Fruit fly (Drosophila melanogaster): ENCODE measurements around the gene DPCoAC.

Gene DPCoAC

dm6 chr3R:20595901-20596300 is 38.4 kb upstream of the DPCoAC start:
- TF ChIP-seq CG9705 (GFP tag; optimal IDR thresholded peaks at IDR 0.05): no peak

- TF ChIP-seq ey (GFP tag; optimal IDR thresholded peaks at IDR 0.05) (no peak), foxo (GFP tag; optimal IDR thresholded peaks at IDR 0.05) (no peak), Myc (optimal IDR thresholded peaks at IDR 0.05) (no peak), usp (GFP tag; optimal IDR thresholded peaks at IDR 0.05) (no peak), GATAd (GFP tag; optimal IDR thresholded peaks at IDR 0.05) (no peak), br (GFP tag; optimal IDR thresholded peaks at IDR 0.05) (no peak), Hr83 (GFP tag; optimal IDR thresholded peaks at IDR 0.05; ENCODE audit: poor library complexity, severe bottlenecking) (no peak), Rel (GFP tag; optimal IDR thresholded peaks at IDR 0.05) (no peak), Rel (tag; optimal IDR thresholded peaks at IDR 0.05) (no peak), N (GFP tag; optimal IDR thresholded peaks at IDR 0.05) (no peak), Sp1 (GFP tag; optimal IDR thresholded peaks at IDR 0.05) (no peak), tai (GFP tag; optimal IDR thresholded peaks at IDR 0.05) (no peak), psq (GFP tag; optimal IDR thresholded peaks at IDR 0.05) (no peak), Hr78 (GFP tag; optimal IDR thresholded peaks at IDR 0.05) (no peak), CrebA (GFP tag; optimal IDR thresholded peaks at IDR 0.05; ENCODE audit: borderline replicate concordance) (no peak), dl (GFP tag; optimal IDR thresholded peaks at IDR 0.05; ENCODE audit: insufficient read depth in 1 of 2, partially characterized antibody in 2 of 2) (no peak), HLH106 (tag; optimal IDR thresholded peaks at IDR 0.05) (no peak)
These were observed 37.8 kb upstream of the DPCoAC start for dm6 chr3R:20595145-20595812.

DNA sequence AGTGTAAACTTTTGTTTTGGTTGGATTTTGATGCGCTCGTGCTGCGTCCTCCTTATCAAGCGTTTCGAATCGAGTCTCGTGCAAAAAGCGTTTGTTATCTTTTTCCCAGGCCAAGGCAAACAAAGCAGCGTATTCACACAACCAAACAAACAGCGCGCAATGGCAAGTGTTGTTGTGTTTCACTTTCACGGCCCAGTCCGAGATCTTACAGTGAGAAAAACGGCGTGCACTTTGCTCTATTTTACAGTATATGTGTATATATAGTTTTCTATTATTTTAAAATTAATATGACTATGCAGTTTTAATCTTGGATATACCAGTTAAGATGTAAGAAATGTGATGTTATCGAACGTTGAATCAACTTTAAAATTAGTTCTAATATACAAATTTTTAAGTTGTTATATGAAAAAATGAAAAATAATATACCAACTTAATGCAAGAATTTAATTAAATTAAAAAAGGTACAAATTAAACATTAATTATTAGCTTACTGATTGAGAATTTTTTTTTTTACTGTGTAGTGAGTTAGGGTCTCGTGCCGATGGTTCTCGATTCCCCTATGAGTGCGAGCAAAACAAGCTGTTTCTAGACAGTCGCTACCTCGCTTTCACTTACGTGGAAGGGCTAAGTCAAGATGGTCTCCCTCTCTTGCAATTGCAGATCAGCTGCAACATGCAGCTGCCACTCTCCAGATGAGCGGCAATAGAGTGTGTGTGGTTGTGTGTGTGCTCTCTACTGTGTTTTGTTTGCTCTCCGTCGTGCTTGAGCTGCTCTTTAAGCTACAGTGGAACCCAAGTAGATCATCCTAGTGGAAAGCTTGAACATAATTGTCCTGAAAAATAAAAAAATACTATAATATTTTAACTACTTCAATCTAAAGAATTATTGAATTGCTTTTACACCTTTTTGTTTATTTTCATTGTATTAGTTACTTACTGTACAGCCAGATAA is 37.0 kb upstream of the DPCoAC start:
- TF ChIP-seq Dfd (GFP tag; optimal IDR thresholded peaks at IDR 0.05) (no peak), dsf (GFP tag; optimal IDR thresholded peaks at IDR 0.05; ENCODE audit: borderline replicate concordance) (peak; percentile 1), pan (optimal IDR thresholded peaks at IDR 0.05) (no peak), dmrt93B (GFP tag; optimal IDR thresholded peaks at IDR 0.05) (peak; percentile 69), br (GFP tag; optimal IDR thresholded peaks at IDR 0.05) (peak; percentile 9), CG9705 (GFP tag; optimal IDR thresholded peaks at IDR 0.05) (peak; percentile 56), Mio (GFP tag; optimal IDR thresholded peaks at IDR 0.05) (no peak), Myc (optimal IDR thresholded peaks at IDR 0.05) (no peak), Abd-B (GFP tag; optimal IDR thresholded peaks at IDR 0.05) (no peak), ey (GFP tag; optimal IDR thresholded peaks at IDR 0.05) (peak; percentile 44), brk (GFP tag; optimal IDR thresholded peaks at IDR 0.05) (peak; percentile 64), OdsH (GFP tag; optimal IDR thresholded peaks at IDR 0.05) (peak; percentile 91), psq (GFP tag; optimal IDR thresholded peaks at IDR 0.05) (peak; percentile 82), Vsx2 (GFP tag; optimal IDR thresholded peaks at IDR 0.05; ENCODE audit: partially characterized antibody) (no peak), Hr78 (GFP tag; optimal IDR thresholded peaks at IDR 0.05) (no peak), foxo (GFP tag; optimal IDR thresholded peaks at IDR 0.05) (peak in 1 of 2 experiments; percentile 86), dl (GFP tag; optimal IDR thresholded peaks at IDR 0.05; ENCODE audit: insufficient read depth in 1 of 2, partially characterized antibody in 2 of 2) (peak; percentile 51 to 74), sv (GFP tag; optimal IDR thresholded peaks at IDR 0.05) (peak; percentile 53), sage (GFP tag; optimal IDR thresholded peaks at IDR 0.05) (peak; percentile 16), jim (GFP tag; optimal IDR thresholded peaks at IDR 0.05) (no peak), usp (GFP tag; optimal IDR thresholded peaks at IDR 0.05) (no peak), CrebA (GFP tag; optimal IDR thresholded peaks at IDR 0.05; ENCODE audit: borderline replicate concordance) (no peak), fru (GFP tag; optimal IDR thresholded peaks at IDR 0.05) (peak; percentile 64), h (GFP tag; optimal IDR thresholded peaks at IDR 0.05) (peak; percentile 68), HLH106 (tag; optimal IDR thresholded peaks at IDR 0.05) (peak; percentile 83), Sp1 (GFP tag; optimal IDR thresholded peaks at IDR 0.05) (peak; percentile 90), Dif (GFP tag; optimal IDR thresholded peaks at IDR 0.05; ENCODE audit: partially characterized antibody) (peak; percentile 49), lola (GFP tag; optimal IDR thresholded peaks at IDR 0.05) (no peak), Hr83 (GFP tag; optimal IDR thresholded peaks at IDR 0.05; ENCODE audit: poor library complexity, severe bottlenecking) (peak; percentile 8), woc (GFP tag; optimal IDR thresholded peaks at IDR 0.05) (peak; percentile 44), N (GFP tag; optimal IDR thresholded peaks at IDR 0.05) (no peak), Rel (GFP tag; optimal IDR thresholded peaks at IDR 0.05) (no peak), Rel (tag; optimal IDR thresholded peaks at IDR 0.05) (peak; percentile 19), rgr (GFP tag; optimal IDR thresholded peaks at IDR 0.05) (peak; percentile 89), Hnf4 (GFP tag; optimal IDR thresholded peaks at IDR 0.05) (peak; percentile 54)
